Fruit fly (Drosophila melanogaster): ENCODE data around the gene CG2930.

- TF ChIP-seq insv (optimal IDR thresholded peaks at IDR 0.05) (no peak), Sin3A (optimal IDR thresholded peaks at IDR 0.05) (no peak)
These were observed 15.1 kb downstream of the CG2930 start, which contains the start of gene CG15239 for dm6 chrX:3883904-3884303.

Measured in Kc167 (cell line).